Worm (Caenorhabditis elegans) whole organism, midembryonic: ENCODE data around the gene act-5.

Source experiments
- T22C8.4 ChIP-seq: fragments of 200-800 bp; sonication (Bioruptor generic); IDR thresholded peaks from 2 replicates; pipeline ENCODE4 v1.3.6; 2022; ENCODE audit warnings: missing genetic modification characterization, missing compliant biosample characterization
- med-1 ChIP-seq: sonication (generic microtip); optimal IDR thresholded peaks from 2 replicates; lab custom pipeline; 2017; ENCODE audit warnings: missing genetic modification characterization, mild to moderate bottlenecking, missing compliant biosample characterization, antibody characterized with exemption, missing genetic modification reagents; ENCODE audit not compliant: insufficient read depth
- ztf-23 ChIP-seq: fragments of 200-800 bp; sonication (Bioruptor generic); IDR thresholded peaks from 2 replicates; pipeline ENCODE4 v1.3.6; 2022; ENCODE audit warnings: missing genetic modification reagents, missing genetic modification characterization, missing compliant biosample characterization
- ztf-29 ChIP-seq: fragments of 200-800 bp; sonication (Bioruptor generic); IDR thresholded peaks from 2 replicates; pipeline ENCODE4 v1.3.6; 2022; ENCODE audit warnings: missing genetic modification reagents, missing genetic modification characterization, missing compliant biosample characterization

DNA sequence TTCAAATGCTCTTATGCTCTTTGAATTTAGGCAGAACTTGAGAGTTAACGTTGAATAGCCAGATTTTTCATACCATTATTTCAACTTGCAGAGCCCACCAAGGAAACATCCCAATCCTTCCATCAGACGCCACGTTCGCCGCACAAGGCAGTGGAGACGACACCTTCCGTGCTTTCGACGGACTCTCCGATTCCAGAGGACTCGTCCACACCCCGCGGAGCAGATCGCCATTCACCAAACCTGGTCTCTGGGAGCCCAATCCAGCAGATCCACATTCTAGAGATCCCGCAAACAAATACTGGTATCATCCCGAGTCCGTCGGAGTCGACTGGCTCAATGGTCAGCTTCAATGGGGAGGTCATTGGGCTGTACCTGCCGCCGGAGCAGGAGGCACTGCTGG lies 25.8 kb downstream of the act-5 start:
- TF ChIP-seq ztf-23 (no peak), ztf-29 (GFP tag; lab: Robert Waterston, UW) (no peak), med-1 (no peak), T22C8.4 (GFP tag; lab: Robert Waterston, UW) (no peak)
